Fruit fly (Drosophila melanogaster) whole organism, embryonic: Measurements from ENCODE around the gene pnt.

Experiments used
- Adf1 ChIP-seq: fragments of 200-800 bp; sonication (Bioruptor generic); IDR thresholded peaks from 2 replicates; pipeline ENCODE4 v1.3.6; 2022; ENCODE audit warnings: missing biosample characterization, missing genetic modification characterization
- Bgb ChIP-seq: fragments of 200-800 bp; sonication (Bioruptor generic); IDR thresholded peaks from 2 replicates; pipeline ENCODE4 v1.3.6; 2022; ENCODE audit warnings: missing biosample characterization, missing genetic modification characterization; ENCODE audit not compliant: partially characterized antibody
- BtbVII ChIP-seq: fragments of 200-800 bp; sonication (Bioruptor generic); optimal IDR thresholded peaks from 3 replicates; lab custom pipeline; 2017; ENCODE audit warnings: missing biosample characterization, mild to moderate bottlenecking, missing genetic modification characterization
- CG10321 ChIP-seq: fragments of 200-800 bp; sonication (Bioruptor generic); IDR thresholded peaks from 2 replicates; pipeline ENCODE4 v1.3.6; 2022; ENCODE audit warnings: missing biosample characterization, missing genetic modification characterization
- CG11247 ChIP-seq: fragments of 200-800 bp; sonication (Bioruptor generic); IDR thresholded peaks from 2 replicates; pipeline ENCODE4 v1.3.6; 2022; ENCODE audit warnings: missing biosample characterization, missing genetic modification characterization
- CG12155 ChIP-seq: fragments of 200-800 bp; sonication (Bioruptor generic); optimal IDR thresholded peaks from 3 replicates; lab custom pipeline; 2016; ENCODE audit warnings: missing biosample characterization, missing genetic modification characterization
- CG14667 ChIP-seq: fragments of 200-800 bp; sonication (Bioruptor generic); IDR thresholded peaks from 2 replicates; pipeline ENCODE4 v1.3.6; 2022; ENCODE audit warnings: missing biosample characterization, missing genetic modification characterization
- CG15011 ChIP-seq: fragments of 200-800 bp; sonication (Bioruptor generic); optimal IDR thresholded peaks from 3 replicates; lab custom pipeline; 2018; ENCODE audit warnings: missing biosample characterization, mild to moderate bottlenecking, missing genetic modification characterization
- CG15514 ChIP-seq: fragments of 200-800 bp; sonication (Bioruptor generic); optimal IDR thresholded peaks from 3 replicates; lab custom pipeline; 2017; ENCODE audit warnings: missing biosample characterization, missing genetic modification characterization, mild to moderate bottlenecking, moderate library complexity, missing genetic modification reagents
- CG1603 ChIP-seq: fragments of 200-800 bp; sonication (Bioruptor generic); optimal IDR thresholded peaks from 2 replicates; lab custom pipeline; 2019; ENCODE audit warnings: missing biosample characterization, mild to moderate bottlenecking, missing genetic modification characterization, moderate library complexity
- CG18599 ChIP-seq: fragments of 200-800 bp; sonication (Bioruptor generic); optimal IDR thresholded peaks from 3 replicates; lab custom pipeline; 2017; ENCODE audit warnings: missing biosample characterization, missing genetic modification characterization, mild to moderate bottlenecking, moderate library complexity, missing genetic modification reagents
- CG2202 ChIP-seq: fragments of 200-800 bp; sonication (Bioruptor generic); optimal IDR thresholded peaks from 2 replicates; lab custom pipeline; 2018; ENCODE audit warnings: missing biosample characterization, mild to moderate bottlenecking, missing genetic modification characterization
- CG2712 ChIP-seq: fragments of 200-800 bp; optimal IDR thresholded peaks from 3 replicates; lab custom pipeline; 2019; ENCODE audit warnings: missing biosample characterization, mild to moderate bottlenecking, missing genetic modification characterization, moderate library complexity
- CG2889 ChIP-seq: fragments of 200-800 bp; sonication (Bioruptor generic); IDR thresholded peaks from 3 replicates; pipeline ENCODE4 v1.3.6; 2022; ENCODE audit warnings: missing biosample characterization, missing genetic modification characterization
- CG30431 ChIP-seq: fragments of 200-800 bp; sonication (Bioruptor generic); optimal IDR thresholded peaks from 2 replicates; lab custom pipeline; 2017; ENCODE audit warnings: missing biosample characterization, missing genetic modification characterization
- CG3995 ChIP-seq: fragments of 200-800 bp; sonication (Bioruptor generic); optimal IDR thresholded peaks from 3 replicates; lab custom pipeline; 2016; ENCODE audit warnings: missing biosample characterization, missing genetic modification characterization
- CG4854 ChIP-seq: fragments of 200-800 bp; sonication (Bioruptor generic); optimal IDR thresholded peaks from 2 replicates; lab custom pipeline; 2016; ENCODE audit warnings: missing biosample characterization, missing genetic modification characterization, inconsistent platforms
- Dbx ChIP-seq: fragments of 200-800 bp; sonication (Bioruptor generic); IDR thresholded peaks from 3 replicates; pipeline ENCODE4 v1.3.6; 2022; ENCODE audit warnings: missing biosample characterization, missing genetic modification characterization
- Dll ChIP-seq: fragments of 200-800 bp; sonication (Bioruptor generic); IDR thresholded peaks from 4 replicates; pipeline ENCODE4 v1.3.6; 2022; ENCODE audit warnings: missing biosample characterization, missing genetic modification characterization; ENCODE audit not compliant: partially characterized antibody
- GATAe ChIP-seq: fragments of 200-800 bp; sonication (Bioruptor generic); conservative IDR thresholded peaks from 2 replicates; pipeline ENCODE4 v1.3.6; 2022; ENCODE audit warnings: missing biosample characterization, missing genetic modification characterization
- Gsc ChIP-seq: fragments of 200-800 bp; sonication (Bioruptor generic); IDR thresholded peaks from 2 replicates; pipeline ENCODE4 v1.3.6; 2022; ENCODE audit warnings: missing biosample characterization, missing genetic modification characterization
- Hr78 ChIP-seq, 2 experiments: fragments of 200-800 bp in 1 of 2; fragments of >200 bp in 1 of 2; sonication (Bioruptor generic) in 1 of 2; optimal IDR thresholded peaks; 2 replicates each; lab custom pipeline; 2017 to 2019; ENCODE audit warnings: missing biosample characterization in 2 of 2, missing genetic modification characterization in 2 of 2, mild to moderate bottlenecking in 1 of 2, moderate library complexity in 1 of 2
- Jarid2 ChIP-seq: fragments of 200-800 bp; sonication (Bioruptor generic); optimal IDR thresholded peaks from 3 replicates; lab custom pipeline; 2017; ENCODE audit warnings: mild to moderate bottlenecking, missing biosample characterization, missing genetic modification reagents, missing genetic modification characterization
- MTF-1 ChIP-seq: fragments of 200-800 bp; sonication (Bioruptor generic); optimal IDR thresholded peaks from 2 replicates; lab custom pipeline; 2018; ENCODE audit warnings: missing biosample characterization, mild to moderate bottlenecking, missing genetic modification characterization, borderline replicate concordance
- NFAT ChIP-seq: fragments of 200-800 bp; sonication (Bioruptor generic); IDR thresholded peaks from 2 replicates; pipeline ENCODE4 v1.3.6; 2022; ENCODE audit warnings: missing biosample characterization, missing genetic modification characterization
- Pdp1 ChIP-seq, 2 experiments: fragments of 200-800 bp; sonication (Bioruptor generic); optimal IDR thresholded peaks; 3 replicates each; lab custom pipeline; 2016; ENCODE audit warnings: missing biosample characterization in 2 of 2, missing genetic modification characterization in 2 of 2, mild to moderate bottlenecking in 1 of 2, moderate library complexity in 1 of 2
- Trl ChIP-seq, 3 experiments: fragments of >200 bp in 2 of 3; fragments of 200-800 bp in 1 of 3; sonication (Bioruptor generic) in 1 of 3; optimal IDR thresholded peaks; 2 replicates in 1 of 3; 3 replicates in 2 of 3; lab custom pipeline; 2016 to 2017; ENCODE audit warnings: missing biosample characterization in 1 of 3, missing genetic modification characterization in 1 of 3
- al ChIP-seq: fragments of 200-800 bp; sonication (Bioruptor generic); IDR thresholded peaks from 2 replicates; pipeline ENCODE4 v1.3.6; 2022; ENCODE audit warnings: missing biosample characterization, missing genetic modification characterization
- ato ChIP-seq: fragments of 200-800 bp; sonication (Bioruptor generic); IDR thresholded peaks from 2 replicates; pipeline ENCODE4 v1.3.6; 2022; ENCODE audit warnings: missing biosample characterization, missing genetic modification characterization; ENCODE audit not compliant: partially characterized antibody
- bigmax ChIP-seq: fragments of 200-800 bp; sonication (Bioruptor generic); optimal IDR thresholded peaks from 2 replicates; lab custom pipeline; 2018; ENCODE audit warnings: missing biosample characterization, mild to moderate bottlenecking, missing genetic modification characterization
- bsh ChIP-seq, 2 experiments: fragments of 200-800 bp; sonication (Bioruptor generic); optimal IDR thresholded peaks; 2 replicates each; lab custom pipeline; 2017 to 2018; ENCODE audit warnings: mild to moderate bottlenecking in 2 of 2, missing biosample characterization in 2 of 2, missing genetic modification characterization in 2 of 2, moderate library complexity in 1 of 2
- crol ChIP-seq: fragments of 200-800 bp; sonication (Bioruptor generic); IDR thresholded peaks from 2 replicates; pipeline ENCODE4 v1.3.6; 2022; ENCODE audit warnings: missing biosample characterization, missing genetic modification characterization
- crp ChIP-seq, 2 experiments: fragments of 200-800 bp; sonication (Bioruptor generic); optimal IDR thresholded peaks; 2 replicates in 1 of 2; 3 replicates in 1 of 2; lab custom pipeline; 2017; ENCODE audit warnings: missing biosample characterization in 2 of 2, missing genetic modification characterization in 2 of 2, mild to moderate bottlenecking in 1 of 2, moderate library complexity in 1 of 2
- eve ChIP-seq, 2 experiments: fragments of >200 bp; optimal IDR thresholded peaks; 2 replicates each; lab custom pipeline; 2017; ENCODE audit warnings: missing biosample characterization in 2 of 2, missing genetic modification characterization in 2 of 2
- ewg ChIP-seq: fragments of 200-800 bp; sonication (Bioruptor generic); optimal IDR thresholded peaks from 3 replicates; lab custom pipeline; 2017; ENCODE audit warnings: mild to moderate bottlenecking, missing biosample characterization, missing genetic modification reagents, missing genetic modification characterization
- exex ChIP-seq: fragments of 200-800 bp; sonication (Bioruptor generic); optimal IDR thresholded peaks from 4 replicates; lab custom pipeline; 2018; ENCODE audit warnings: missing biosample characterization, mild to moderate bottlenecking, missing genetic modification characterization, moderate library complexity
- fd3F ChIP-seq: fragments of 200-800 bp; sonication (Bioruptor generic); optimal IDR thresholded peaks from 2 replicates; lab custom pipeline; 2018; ENCODE audit warnings: missing biosample characterization, mild to moderate bottlenecking, missing genetic modification characterization, moderate library complexity
- gcm2 ChIP-seq: fragments of 200-800 bp; sonication (Bioruptor generic); optimal IDR thresholded peaks from 2 replicates; lab custom pipeline; 2016; ENCODE audit warnings: missing biosample characterization, missing genetic modification characterization
- hb ChIP-seq: fragments of 200-800 bp; sonication (Bioruptor generic); IDR thresholded peaks from 3 replicates; pipeline ENCODE4 v1.3.6; 2022; ENCODE audit warnings: missing biosample characterization, missing genetic modification characterization; ENCODE audit not compliant: partially characterized antibody
- hbn ChIP-seq: fragments of 200-800 bp; sonication (Bioruptor generic); IDR thresholded peaks from 2 replicates; pipeline ENCODE4 v1.3.6; 2022; ENCODE audit warnings: missing biosample characterization, missing genetic modification characterization; ENCODE audit not compliant: partially characterized antibody
- row ChIP-seq: fragments of 200-800 bp; sonication (Bioruptor generic); IDR thresholded peaks from 3 replicates; pipeline ENCODE4 v1.3.6; 2022; ENCODE audit warnings: missing biosample characterization, missing genetic modification characterization
- sens ChIP-seq: fragments of 200-800 bp; sonication (Bioruptor generic); peaks from one replicate; lab custom pipeline; 2016; ENCODE audit warnings: missing biosample characterization, missing genetic modification characterization
- sens-2 ChIP-seq: fragments of 200-800 bp; sonication (Bioruptor generic); IDR thresholded peaks from 2 replicates; pipeline ENCODE4 v1.3.6; 2022; ENCODE audit warnings: missing biosample characterization, missing genetic modification characterization
- sima ChIP-seq: fragments of 200-800 bp; sonication (Bioruptor generic); optimal IDR thresholded peaks from 2 replicates; lab custom pipeline; 2016; ENCODE audit warnings: missing biosample characterization, missing genetic modification characterization
- tll ChIP-seq, 2 experiments: fragments of 200-800 bp in 1 of 2; fragments of >200 bp in 1 of 2; sonication (Bioruptor generic) in 1 of 2; optimal IDR thresholded peaks; 2 replicates each; lab custom pipeline; 2017 to 2019; ENCODE audit warnings: missing biosample characterization in 2 of 2, missing genetic modification characterization in 2 of 2, mild to moderate bottlenecking in 1 of 2, moderate library complexity in 1 of 2
- vvl ChIP-seq: fragments of 200-800 bp; sonication (Bioruptor generic); IDR thresholded peaks from 2 replicates; pipeline ENCODE4 v1.3.6; 2022; ENCODE audit warnings: missing biosample characterization, missing genetic modification characterization

Gene pnt

DNA sequence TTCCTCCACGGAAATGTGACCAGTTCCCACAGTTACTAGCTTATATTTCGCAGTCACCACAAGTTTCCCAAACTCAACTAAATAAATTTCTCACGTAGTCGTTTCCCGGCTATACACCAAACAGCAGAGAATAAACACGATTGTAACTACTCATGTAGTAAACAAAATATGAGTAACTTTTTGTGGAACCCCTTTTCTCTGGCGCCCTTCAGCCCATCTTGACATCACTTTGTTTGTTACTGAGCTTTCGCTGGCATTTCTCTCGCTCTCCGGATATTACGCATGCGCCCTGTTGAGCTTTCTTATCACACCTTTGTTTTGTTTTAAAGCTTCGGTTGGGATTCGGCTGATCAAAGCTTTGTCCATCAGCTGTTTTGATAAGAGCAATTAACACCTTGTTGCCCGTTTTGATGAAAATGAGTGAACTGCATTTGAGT, 40.1 kb upstream of the pnt start (continued):
- TF ChIP-seq Pdp1 (GFP tag; optimal IDR thresholded peaks at IDR 0.05; lab: Kevin White, UChicago) (peak in 1 of 2 experiments; percentile 30), CG30431 (GFP tag; lab: Kevin White, UChicago) (no peak), GATAe (GFP tag; lab: Robert Waterston, UW) (no peak), Trl (optimal IDR thresholded peaks at IDR 0.05; lab: Kevin White, UChicago) (peak; percentile 50 to 62), Trl (GFP tag; optimal IDR thresholded peaks at IDR 0.05; lab: Kevin White, UChicago) (no peak), exex (peak; percentile 5), bigmax (GFP tag; lab: Kevin White, UChicago) (no peak), sens (GFP tag; lab: Kevin White, UChicago) (peak; percentile 56), crol (peak; percentile 74), BtbVII (GFP tag; lab: Kevin White, UChicago) (peak; percentile 2), CG3995 (peak; percentile 59), CG1603 (tag; lab: Kevin White, UChicago) (peak; percentile 4), sima (no peak), CG11247 (GFP tag; lab: Robert Waterston, UW) (no peak), crp (GFP tag; optimal IDR thresholded peaks at IDR 0.05; lab: Kevin White, UChicago) (peak in 1 of 2 experiments; percentile 73), CG10321 (no peak), CG15514 (GFP tag; lab: Kevin White, UChicago) (peak; percentile 37)

DNA sequence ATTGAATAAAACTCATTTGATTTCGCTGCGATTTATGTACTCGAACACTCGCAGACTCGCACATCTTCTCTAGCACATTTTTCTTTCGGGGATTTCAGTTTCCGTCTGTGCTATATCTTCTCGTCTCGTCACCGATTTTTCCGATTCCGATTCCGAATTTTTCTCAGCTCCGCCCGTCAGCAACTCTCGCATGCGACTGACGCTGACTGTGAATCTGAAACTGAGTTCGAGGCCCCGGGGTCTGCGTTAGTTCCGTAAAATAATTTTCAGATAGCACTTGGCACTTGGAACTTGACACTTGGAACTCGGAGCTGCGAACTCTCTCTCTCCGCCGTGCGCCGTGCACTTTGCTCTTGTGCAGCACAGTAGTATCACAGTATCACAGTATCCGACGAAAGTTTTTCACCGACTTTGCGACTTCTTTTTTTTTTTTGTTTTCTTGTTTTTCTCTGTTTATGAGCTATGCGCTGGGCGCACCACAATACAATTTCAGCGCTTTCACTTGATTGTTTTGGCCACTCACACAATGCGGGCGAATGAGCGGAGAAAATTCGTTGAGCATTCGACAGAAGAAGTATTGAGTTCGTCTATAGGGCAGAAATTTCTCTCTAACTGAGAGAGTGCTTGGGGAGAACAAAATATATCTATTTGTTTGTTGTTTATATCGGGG, 38.8 kb upstream of the pnt start, which contains the start of gene CG4393:
Gene CG4393, minus strand, starts transcription at position 187 of the 670 bp plus-strand sequence.
- no peak for TF ChIP-seq hb (GFP tag; lab: Robert Waterston, UW)
- 0 out of 3 replicates have a peak, but pooled peaks have one; percentile 24 for TF ChIP-seq Dbx (GFP tag; lab: Robert Waterston, UW)
- TF ChIP-seq sens-2 (GFP tag; lab: Robert Waterston, UW), result no peak
- no peak for TF ChIP-seq Gsc
- no peak for TF ChIP-seq eve (GFP tag; optimal IDR thresholded peaks at IDR 0.05; lab: Kevin White, UChicago)
- TF ChIP-seq CG12155, result no peak
- TF ChIP-seq CG4854, result no peak
- no peak for TF ChIP-seq Adf1 (GFP tag; lab: Robert Waterston, UW)
- TF ChIP-seq CG18599 (GFP tag; lab: Kevin White, UChicago), result no peak
- peak; percentile 25 for TF ChIP-seq ewg (GFP tag; lab: Kevin White, UChicago)
- no peak for TF ChIP-seq CG2712 (tag; lab: Kevin White, UChicago)
- no peak for TF ChIP-seq GATAe (GFP tag; lab: Robert Waterston, UW)
- no peak for TF ChIP-seq al (GFP tag; lab: Robert Waterston, UW)
- peak; percentile 36; the same call in 2 of the 4 replicates for TF ChIP-seq Dll
- peak; percentile 51 for TF ChIP-seq row (GFP tag; lab: Robert Waterston, UW)
- peak; percentile 49 for TF ChIP-seq sens (GFP tag; lab: Kevin White, UChicago)
- TF ChIP-seq bsh (GFP tag; optimal IDR thresholded peaks at IDR 0.05; lab: Kevin White, UChicago), result peak in 1 of 2 experiments; percentile 44
- TF ChIP-seq ato (GFP tag; lab: Robert Waterston, UW), result no peak
- no peak for TF ChIP-seq fd3F (GFP tag; lab: Kevin White, UChicago)
- no peak for TF ChIP-seq CG2889 (GFP tag; lab: Robert Waterston, UW)
- peak in 1 of 2 experiments; percentile 91 for TF ChIP-seq Hr78 (GFP tag; optimal IDR thresholded peaks at IDR 0.05; lab: Kevin White, UChicago)
- TF ChIP-seq Bgb (GFP tag; lab: Robert Waterston, UW), result 0 out of 2 replicates have a peak, but pooled peaks have one; percentile 16
- peak; percentile 53 to 67 for TF ChIP-seq Trl (optimal IDR thresholded peaks at IDR 0.05; lab: Kevin White, UChicago)
- TF ChIP-seq Trl (GFP tag; optimal IDR thresholded peaks at IDR 0.05; lab: Kevin White, UChicago), result no peak
- peak; percentile 18 for TF ChIP-seq gcm2 (GFP tag; lab: Kevin White, UChicago)
- no peak for TF ChIP-seq MTF-1 (GFP tag; lab: Kevin White, UChicago)
- no peak for TF ChIP-seq CG14667 (GFP tag; lab: Robert Waterston, UW)
- no peak for TF ChIP-seq CG15011 (GFP tag; lab: Kevin White, UChicago)
- 0 out of 2 replicates have a peak, but pooled peaks have one; percentile 24 for TF ChIP-seq vvl
- no peak for TF ChIP-seq NFAT (GFP tag; lab: Robert Waterston, UW)
- no peak for TF ChIP-seq CG2202 (tag; lab: Kevin White, UChicago)
- TF ChIP-seq hbn (GFP tag; lab: Robert Waterston, UW), result 0 out of 2 replicates have a peak, but pooled peaks have one; percentile 9
- no peak for TF ChIP-seq tll (GFP tag; optimal IDR thresholded peaks at IDR 0.05; lab: Kevin White, UChicago)
- TF ChIP-seq Jarid2 (GFP tag; lab: Kevin White, UChicago), result peak; percentile 43
